Worm (Caenorhabditis elegans): ENCODE data around the gene srj-4.

- TF ChIP-seq Y56A3A.18 (GFP tag; IDR thresholded peaks at IDR 0.05): no peak
- no peak for TF ChIP-seq pha-4 (tag; optimal IDR thresholded peaks at IDR 0.05)
- no peak for TF ChIP-seq zim-3 (tag; optimal IDR thresholded peaks at IDR 0.05)
- no peak for TF ChIP-seq rpc-1 (optimal IDR thresholded peaks at IDR 0.05)
- TF ChIP-seq rpc-1 (tag; optimal IDR thresholded peaks at IDR 0.05): no peak
- TF ChIP-seq rcor-1 (GFP tag; IDR thresholded peaks at IDR 0.05): no peak
- TF ChIP-seq efl-1 (GFP tag; optimal IDR thresholded peaks at IDR 0.05): no peak
- TF ChIP-seq D2030.7 (GFP tag; IDR thresholded peaks at IDR 0.05): no peak
- no peak for TF ChIP-seq F55B11.4 (tag; optimal IDR thresholded peaks at IDR 0.05; ENCODE audit: borderline replicate concordance, insufficient read depth)
- no peak for TF ChIP-seq ama-1 (optimal IDR thresholded peaks at IDR 0.05)
- no peak for TF ChIP-seq ama-1 (GFP tag; optimal IDR thresholded peaks at IDR 0.05)
- no peak for TF ChIP-seq ceh-79 (tag; optimal IDR thresholded peaks at IDR 0.05)
- no peak for TF ChIP-seq dpl-1 (GFP tag; optimal IDR thresholded peaks at IDR 0.05)
- TF ChIP-seq bed-1 (GFP tag; IDR thresholded peaks at IDR 0.05): no peak
Observed at ce11 chrV:12152857-12153256, 10.1 kb upstream of the srj-4 start, which contains the start of gene C27A7.8.
